Worm (Caenorhabditis elegans): ENCODE data around the gene tgt-2.

- TF ChIP-seq nhr-77 (tag; optimal IDR thresholded peaks at IDR 0.05) (no peak), alr-1 (tag; optimal IDR thresholded peaks at IDR 0.05; ENCODE audit: borderline replicate concordance) (no peak), C34B4.2 (tag; optimal IDR thresholded peaks at IDR 0.05) (no peak)
These were observed 39.1 kb downstream of the tgt-2 start, which contains the start of gene asp-17 for ce11 chrV:19037222-19037621.
